Fruit fly (Drosophila melanogaster) whole organism, embryonic: Measurements from ENCODE around the gene Muc18B.

Experiments
- Atf6 ChIP-seq: fragments of 200-800 bp; sonication (Bioruptor generic); IDR thresholded peaks from 2 replicates; pipeline ENCODE4 v1.3.6; 2022; ENCODE audit warnings: missing biosample characterization, missing genetic modification characterization
- CG10366 ChIP-seq: fragments of 200-800 bp; sonication (Bioruptor generic); IDR thresholded peaks from 2 replicates; pipeline ENCODE4 v1.3.6; 2022; ENCODE audit warnings: missing biosample characterization, missing genetic modification characterization
- CG10543 ChIP-seq: fragments of 200-800 bp; sonication (Bioruptor generic); optimal IDR thresholded peaks from 3 replicates; lab custom pipeline; 2017; ENCODE audit warnings: missing biosample characterization, mild to moderate bottlenecking, missing genetic modification characterization, moderate library complexity
- CG11456 ChIP-seq: fragments of 200-800 bp; sonication (Bioruptor generic); IDR thresholded peaks from 3 replicates; pipeline ENCODE4 v1.3.6; 2022; ENCODE audit warnings: missing biosample characterization, missing genetic modification characterization
- CG12071 ChIP-seq: fragments of 200-800 bp; sonication (Bioruptor generic); optimal IDR thresholded peaks from 3 replicates; lab custom pipeline; 2018; ENCODE audit warnings: missing biosample characterization, mild to moderate bottlenecking, missing genetic modification characterization
- CG12769 ChIP-seq: fragments of 200-800 bp; sonication (Bioruptor generic); optimal IDR thresholded peaks from 2 replicates; lab custom pipeline; 2019; ENCODE audit warnings: missing biosample characterization, mild to moderate bottlenecking, missing genetic modification characterization, moderate library complexity
- CG13287 ChIP-seq: fragments of 200-800 bp; sonication (Bioruptor generic); IDR thresholded peaks from 2 replicates; pipeline ENCODE4 v1.3.6; 2022; ENCODE audit warnings: missing biosample characterization, missing genetic modification characterization; ENCODE audit not compliant: partially characterized antibody
- CG13624 ChIP-seq: fragments of 200-800 bp; sonication (Bioruptor generic); optimal IDR thresholded peaks from 2 replicates; lab custom pipeline; 2016; ENCODE audit warnings: missing biosample characterization, missing genetic modification characterization
- CG1602 ChIP-seq: fragments of 200-800 bp; sonication (Bioruptor generic); optimal IDR thresholded peaks from 3 replicates; lab custom pipeline; 2016; ENCODE audit warnings: missing biosample characterization, missing genetic modification characterization
- CG33557 ChIP-seq: fragments of 200-800 bp; sonication (Bioruptor generic); optimal IDR thresholded peaks from 2 replicates; lab custom pipeline; 2019; ENCODE audit warnings: missing biosample characterization, mild to moderate bottlenecking, missing genetic modification characterization, moderate library complexity
- CG34422 ChIP-seq: fragments of 200-800 bp; sonication (Bioruptor generic); IDR thresholded peaks from 3 replicates; pipeline ENCODE4 v1.3.6; 2022; ENCODE audit warnings: missing biosample characterization, missing genetic modification characterization
- CG4404 ChIP-seq: fragments of 200-800 bp; sonication (Bioruptor generic); IDR thresholded peaks from 2 replicates; pipeline ENCODE4 v1.3.6; 2022; ENCODE audit warnings: missing biosample characterization, missing genetic modification characterization
- CG8290 ChIP-seq, 3 experiments: fragments of 200-800 bp; sonication (Bioruptor generic); optimal IDR thresholded peaks; 2 replicates each; lab custom pipeline; 2016 to 2019; ENCODE audit warnings: missing biosample characterization in 3 of 3, missing genetic modification characterization in 3 of 3, mild to moderate bottlenecking in 2 of 3, moderate library complexity in 1 of 3
- CoRest ChIP-seq: fragments of 200-800 bp; sonication (Bioruptor generic); optimal IDR thresholded peaks from 3 replicates; lab custom pipeline; 2018; ENCODE audit warnings: missing biosample characterization, mild to moderate bottlenecking, missing genetic modification characterization, moderate library complexity
- D19B ChIP-seq: fragments of 200-800 bp; sonication (Bioruptor generic); optimal IDR thresholded peaks from 2 replicates; lab custom pipeline; 2017; ENCODE audit warnings: missing biosample characterization, mild to moderate bottlenecking, missing genetic modification characterization
- Eip74EF ChIP-seq, 2 experiments: fragments of 200-800 bp in 1 of 2; fragments of >200 bp in 1 of 2; sonication (Bioruptor generic) in 1 of 2; optimal IDR thresholded peaks; 2 replicates each; lab custom pipeline; 2017 to 2019; ENCODE audit warnings: missing biosample characterization in 2 of 2, missing genetic modification characterization in 2 of 2, mild to moderate bottlenecking in 1 of 2, moderate library complexity in 1 of 2
- Hmx ChIP-seq: fragments of 200-800 bp; sonication (Bioruptor generic); optimal IDR thresholded peaks from 2 replicates; lab custom pipeline; 2016; ENCODE audit warnings: missing biosample characterization, missing genetic modification characterization
- Lpt ChIP-seq: fragments of >200 bp; optimal IDR thresholded peaks from 2 replicates; lab custom pipeline; 2018; ENCODE audit warnings: missing biosample characterization, missing genetic modification characterization
- MBD-R2 ChIP-seq: fragments of 200-800 bp; sonication (Bioruptor generic); IDR thresholded peaks from 2 replicates; pipeline ENCODE4 v1.3.6; 2022; ENCODE audit warnings: missing biosample characterization, missing genetic modification characterization
- MTF-1 ChIP-seq: fragments of 200-800 bp; sonication (Bioruptor generic); optimal IDR thresholded peaks from 2 replicates; lab custom pipeline; 2018; ENCODE audit warnings: missing biosample characterization, mild to moderate bottlenecking, missing genetic modification characterization, borderline replicate concordance
- Pdp1 ChIP-seq, 2 experiments: fragments of 200-800 bp; sonication (Bioruptor generic); optimal IDR thresholded peaks; 3 replicates each; lab custom pipeline; 2016; ENCODE audit warnings: missing biosample characterization in 2 of 2, missing genetic modification characterization in 2 of 2, mild to moderate bottlenecking in 1 of 2, moderate library complexity in 1 of 2
- Ptx1 ChIP-seq: fragments of 200-800 bp; sonication (Bioruptor generic); IDR thresholded peaks from 2 replicates; pipeline ENCODE4 v1.3.6; 2022; ENCODE audit warnings: missing biosample characterization, missing genetic modification characterization
- Rfx ChIP-seq: fragments of 200-800 bp; sonication (Bioruptor generic); IDR thresholded peaks from 2 replicates; pipeline ENCODE4 v1.3.6; 2022; ENCODE audit warnings: missing biosample characterization, missing genetic modification characterization
- Xrp1 ChIP-seq: fragments of 200-800 bp; sonication (Bioruptor generic); IDR thresholded peaks from 2 replicates; pipeline ENCODE4 v1.3.6; 2022; ENCODE audit warnings: missing biosample characterization, missing genetic modification characterization
- abd-A ChIP-seq: fragments of 200-800 bp; sonication (Bioruptor generic); optimal IDR thresholded peaks from 3 replicates; lab custom pipeline; 2019; ENCODE audit warnings: missing biosample characterization, mild to moderate bottlenecking, missing genetic modification characterization, moderate library complexity
- amos ChIP-seq: fragments of 200-800 bp; sonication (Bioruptor generic); IDR thresholded peaks from 2 replicates; pipeline ENCODE4 v1.3.6; 2022; ENCODE audit warnings: missing biosample characterization, missing genetic modification characterization; ENCODE audit not compliant: partially characterized antibody
- cad ChIP-seq: fragments of >200 bp; optimal IDR thresholded peaks from 2 replicates; lab custom pipeline; 2017; ENCODE audit warnings: missing biosample characterization, missing genetic modification characterization
- caup ChIP-seq: fragments of 200-800 bp; sonication (Bioruptor generic); optimal IDR thresholded peaks from 3 replicates; lab custom pipeline; 2017; ENCODE audit warnings: missing biosample characterization, mild to moderate bottlenecking, missing genetic modification characterization, moderate library complexity; ENCODE audit not compliant: severe bottlenecking
- cg ChIP-seq: fragments of 200-800 bp; sonication (Bioruptor generic); optimal IDR thresholded peaks from 3 replicates; lab custom pipeline; 2019; ENCODE audit warnings: missing biosample characterization, mild to moderate bottlenecking, missing genetic modification characterization, moderate library complexity
- chinmo ChIP-seq: fragments of 200-800 bp; sonication (Bioruptor generic); IDR thresholded peaks from 4 replicates; pipeline ENCODE4 v1.3.6; 2022; ENCODE audit warnings: missing biosample characterization, missing genetic modification characterization; ENCODE audit not compliant: partially characterized antibody
- ci ChIP-seq: fragments of 200-800 bp; sonication (Bioruptor generic); IDR thresholded peaks from 3 replicates; pipeline ENCODE4 v1.3.6; 2022; ENCODE audit warnings: missing biosample characterization, missing genetic modification characterization
- crol ChIP-seq: fragments of 200-800 bp; sonication (Bioruptor generic); IDR thresholded peaks from 2 replicates; pipeline ENCODE4 v1.3.6; 2022; ENCODE audit warnings: missing biosample characterization, missing genetic modification characterization
- cwo ChIP-seq: fragments of 200-800 bp; sonication (Bioruptor generic); optimal IDR thresholded peaks from 3 replicates; lab custom pipeline; 2017; ENCODE audit warnings: missing biosample characterization, missing genetic modification characterization, mild to moderate bottlenecking, moderate library complexity, missing genetic modification reagents
- gro ChIP-seq: fragments of 200-800 bp; sonication (Bioruptor generic); optimal IDR thresholded peaks from 2 replicates; lab custom pipeline; 2016; ENCODE audit warnings: missing biosample characterization, missing genetic modification characterization
- lab ChIP-seq: fragments of 200-800 bp; sonication (Bioruptor generic); optimal IDR thresholded peaks from 3 replicates; lab custom pipeline; 2017; ENCODE audit warnings: missing biosample characterization, missing genetic modification characterization, mild to moderate bottlenecking, moderate library complexity, missing genetic modification reagents
- lov ChIP-seq, 2 experiments: fragments of 200-800 bp in 1 of 2; fragments of >200 bp in 1 of 2; sonication (Bioruptor generic) in 1 of 2; IDR thresholded peaks in 1 of 2; optimal IDR thresholded peaks in 1 of 2; 2 replicates in 1 of 2; 3 replicates in 1 of 2; pipeline versions ENCODE4 v1.3.6 to Lab custom; 2017 to 2022; ENCODE audit warnings: missing biosample characterization in 1 of 2, missing genetic modification characterization in 1 of 2
- mirr ChIP-seq: fragments of 200-800 bp; sonication (Bioruptor generic); optimal IDR thresholded peaks from 3 replicates; lab custom pipeline; 2018; ENCODE audit warnings: missing biosample characterization, mild to moderate bottlenecking, missing genetic modification characterization
- row ChIP-seq: fragments of 200-800 bp; sonication (Bioruptor generic); IDR thresholded peaks from 3 replicates; pipeline ENCODE4 v1.3.6; 2022; ENCODE audit warnings: missing biosample characterization, missing genetic modification characterization
- so ChIP-seq: fragments of 200-800 bp; sonication (Bioruptor generic); IDR thresholded peaks from 3 replicates; pipeline ENCODE4 v1.3.6; 2022; ENCODE audit warnings: missing biosample characterization, missing genetic modification characterization
- sug ChIP-seq: fragments of 200-800 bp; optimal IDR thresholded peaks from 2 replicates; lab custom pipeline; 2019; ENCODE audit warnings: missing biosample characterization, mild to moderate bottlenecking, missing genetic modification characterization, moderate library complexity
- z ChIP-seq: fragments of 200-800 bp; sonication (Bioruptor generic); IDR thresholded peaks from 3 replicates; pipeline ENCODE4 v1.3.6; 2022; ENCODE audit warnings: missing biosample characterization, missing genetic modification characterization

The Muc18B gene

dm6 chrX:19167586-19168403, 47.5 kb upstream of the Muc18B start (continued):
- peak; percentile 80 for TF ChIP-seq cg (GFP tag; lab: Kevin White, UChicago)
- no peak for TF ChIP-seq Lpt (GFP tag; lab: Kevin White, UChicago)
- TF ChIP-seq CG13624 (GFP tag; lab: Kevin White, UChicago) = peak; percentile 49
- TF ChIP-seq lab = peak; percentile 24
- peak; percentile 57; the same call in 1 of the 3 replicates for TF ChIP-seq so
- 0 out of 2 replicates have a peak, but pooled peaks have one; percentile 24 for TF ChIP-seq CG13287 (GFP tag; lab: Robert Waterston, UW)
- peak; percentile 51 for TF ChIP-seq cwo (GFP tag; lab: Kevin White, UChicago)
- TF ChIP-seq lov (optimal IDR thresholded peaks at IDR 0.05; lab: Kevin White, UChicago) = no peak
- TF ChIP-seq lov (GFP tag; IDR thresholded peaks at IDR 0.05; lab: Robert Waterston, UW) = 0 out of 3 replicates have a peak, but pooled peaks have one; percentile 46
- TF ChIP-seq Ptx1 = 0 out of 2 replicates have a peak, but pooled peaks have one; percentile 15
- TF ChIP-seq CG11456 (GFP tag; lab: Robert Waterston, UW) = no peak
- peak; percentile 39 for TF ChIP-seq mirr
- peak; percentile 66 for TF ChIP-seq sug
- no peak for TF ChIP-seq CG8290 (GFP tag; optimal IDR thresholded peaks at IDR 0.05; lab: Kevin White, UChicago)
- TF ChIP-seq CG8290 (tag; optimal IDR thresholded peaks at IDR 0.05; lab: Kevin White, UChicago) = peak in 1 of 2 experiments; percentile 76
- TF ChIP-seq CG10543 (GFP tag; lab: Kevin White, UChicago) = peak; percentile 60
- TF ChIP-seq CG1602 (GFP tag; lab: Kevin White, UChicago) = no peak
- peak; percentile 27; the same call in 1 of the 3 replicates for TF ChIP-seq CG34422 (GFP tag; lab: Robert Waterston, UW)
- peak; percentile 89 for TF ChIP-seq z (GFP tag; lab: Robert Waterston, UW)
- no peak for TF ChIP-seq Eip74EF (GFP tag; optimal IDR thresholded peaks at IDR 0.05; lab: Kevin White, UChicago)
- no peak for TF ChIP-seq cad (GFP tag; lab: Kevin White, UChicago)
- TF ChIP-seq Hmx = no peak
- peak in 1 of 2 experiments; percentile 48 for TF ChIP-seq Pdp1 (GFP tag; optimal IDR thresholded peaks at IDR 0.05; lab: Kevin White, UChicago)
- TF ChIP-seq Atf6 (GFP tag; lab: Robert Waterston, UW) = 0 out of 2 replicates have a peak, but pooled peaks have one; percentile 18
- TF ChIP-seq MTF-1 (GFP tag; lab: Kevin White, UChicago) = peak; percentile 0
- peak; percentile 81; the same call in 3 of the 4 replicates for TF ChIP-seq chinmo (GFP tag; lab: Robert Waterston, UW)
- peak; percentile 80 for TF ChIP-seq row (GFP tag; lab: Robert Waterston, UW)
- TF ChIP-seq Xrp1 = no peak
- 0 out of 2 replicates have a peak, but pooled peaks have one; percentile 12 for TF ChIP-seq MBD-R2 (GFP tag; lab: Robert Waterston, UW)
- no peak; the same call in 1 of the 2 replicates for TF ChIP-seq amos (GFP tag; lab: Robert Waterston, UW)
- peak; percentile 40 for TF ChIP-seq gro (GFP tag; lab: Kevin White, UChicago)
- peak; percentile 74 for TF ChIP-seq CG12769
- TF ChIP-seq crol (GFP tag; lab: Robert Waterston, UW) = peak; percentile 23; the same call in 1 of the 2 replicates
- TF ChIP-seq CG12071 (GFP tag; lab: Kevin White, UChicago) = peak; percentile 13
- peak; percentile 1 for TF ChIP-seq CoRest (tag; lab: Kevin White, UChicago)
- TF ChIP-seq abd-A (tag; lab: Kevin White, UChicago) = peak; percentile 77
- peak; percentile 44 for TF ChIP-seq Rfx (GFP tag; lab: Robert Waterston, UW)
- TF ChIP-seq CG33557 (GFP tag; lab: Kevin White, UChicago) = no peak
- TF ChIP-seq CG10366 (GFP tag; lab: Robert Waterston, UW) = no peak
- TF ChIP-seq D19B (GFP tag; lab: Kevin White, UChicago) = peak; percentile 51
- peak; percentile 64; the same call in 1 of the 3 replicates for TF ChIP-seq ci (GFP tag; lab: Robert Waterston, UW)
- TF ChIP-seq CG4404 (GFP tag; lab: Robert Waterston, UW) = no peak
- no peak for TF ChIP-seq caup (GFP tag; lab: Kevin White, UChicago)
